Fruit fly (Drosophila melanogaster) ovary, adult (tissue): ENCODE results near the gene SMSr.

Source experiments
- CG17801 ChIP-seq: fragments of 200-800 bp; optimal IDR thresholded peaks from 2 replicates; lab custom pipeline; 2019; ENCODE audit warnings: missing biosample characterization, mild to moderate bottlenecking, missing genetic modification characterization, moderate library complexity; ENCODE audit not compliant: partially characterized antibody

SMSr gene

dm6 chr3L:7369543-7369942 is 11.7 kb downstream of the SMSr start, which contains the start of gene akirin:
TSS of gene akirin (plus strand) at chr3L:7369843.
- TF ChIP-seq CG17801 (GFP tag; lab: Kevin White, UChicago), result no peak

dm6 chr3L:7368934-7369333 is 12.3 kb downstream of the SMSr start, which contains the start of gene Sh3beta:
TSS of gene Sh3beta (minus strand) at chr3L:7369260.
- TF ChIP-seq CG17801 (GFP tag; lab: Kevin White, UChicago), result no peak

- peak; percentile 19 for TF ChIP-seq CG17801 (GFP tag; lab: Kevin White, UChicago)
These were observed 13.2 kb downstream of the SMSr start for dm6 chr3L:7367798-7368678.

dm6 chr3L:7364717-7365278 is 16.5 kb downstream of the SMSr start:
- TF ChIP-seq CG17801 (GFP tag; lab: Kevin White, UChicago), result no peak

dm6 chr3L:7361095-7361522 is 20.2 kb downstream of the SMSr start:
- TF ChIP-seq CG17801 (GFP tag; lab: Kevin White, UChicago), result no peak

- TF ChIP-seq CG17801 (GFP tag; lab: Kevin White, UChicago), result no peak
These were observed 20.9 kb downstream of the SMSr start, which contains the start of gene Sec63 for dm6 chr3L:7360324-7360852. TSS of gene Sec63 (plus strand) at chr3L:7360561.

- TF ChIP-seq CG17801 (GFP tag; lab: Kevin White, UChicago), result peak; percentile 47
These were observed 21.4 kb downstream of the SMSr start, which contains the start of gene pst for dm6 chr3L:7359827-7360323. TSS of gene pst (minus strand) at chr3L:7360263.

- peak; percentile 31 for TF ChIP-seq CG17801 (GFP tag; lab: Kevin White, UChicago)
These were observed 24.7 kb downstream of the SMSr start, which contains the start of gene CTCF for dm6 chr3L:7356386-7357117. TSS of gene CTCF (minus strand) at chr3L:7356713.

- no peak for TF ChIP-seq CG17801 (GFP tag; lab: Kevin White, UChicago)
These were observed 32.0 kb downstream of the SMSr start for dm6 chr3L:7349311-7349710.

- TF ChIP-seq CG17801 (GFP tag; lab: Kevin White, UChicago), result peak; percentile 45
These were observed 33.2 kb downstream of the SMSr start, which contains the start of the genes Srp19 and qm for dm6 chr3L:7347984-7348631. TSS of gene Srp19 (minus strand) at chr3L:7348034. TSS of gene qm (plus strand) at chr3L:7348313.

dm6 chr3L:7346951-7347350 is 34.3 kb downstream of the SMSr start, which contains the start of gene CG14834:
TSS of gene CG14834 (minus strand) at chr3L:7347123.
- no peak for TF ChIP-seq CG17801 (GFP tag; lab: Kevin White, UChicago)

- peak; percentile 90 for TF ChIP-seq CG17801 (GFP tag; lab: Kevin White, UChicago)
These were observed 36.3 kb downstream of the SMSr start, which contains the start of gene Cln7 for dm6 chr3L:7344965-7345427. TSS of gene Cln7 (minus strand) at chr3L:7345183.

dm6 chr3L:7344001-7344400 is 37.3 kb downstream of the SMSr start:
- TF ChIP-seq CG17801 (GFP tag; lab: Kevin White, UChicago), result no peak
